Worm (Caenorhabditis elegans): ENCODE data around the gene tsp-18.

DNA sequence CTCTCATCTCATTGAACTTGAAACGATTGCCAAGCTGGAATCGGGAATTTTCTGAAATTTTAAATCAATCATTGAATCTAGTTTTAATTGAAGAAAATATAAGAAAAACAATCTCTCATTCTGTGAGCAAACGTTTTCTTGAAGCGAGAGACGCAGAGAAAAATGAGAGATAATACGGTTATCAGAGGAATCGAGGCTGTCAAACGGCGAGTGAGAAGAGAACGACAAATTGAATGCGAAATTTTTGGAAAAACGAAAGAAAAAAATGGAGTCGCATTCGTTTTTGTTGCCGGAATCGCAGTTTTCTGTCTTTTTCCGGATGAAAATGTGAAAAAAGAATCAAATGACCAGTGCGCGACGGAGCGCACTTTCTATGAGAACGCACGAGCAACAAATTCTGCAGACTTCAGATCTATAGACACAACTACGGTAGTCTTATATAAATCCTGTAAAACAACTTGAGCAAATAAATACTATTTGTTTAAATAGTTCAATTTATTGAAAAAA, 30.7 kb upstream of the tsp-18 start, which contains the start of gene tex-2:
- TF ChIP-seq ztf-11 (tag; optimal IDR thresholded peaks at IDR 0.05) (no peak), mep-1 (tag; optimal IDR thresholded peaks at IDR 0.05) (peak; percentile 86), drap-1 (GFP tag; optimal IDR thresholded peaks at IDR 0.05) (no peak), unc-39 (tag; optimal IDR thresholded peaks at IDR 0.05) (no peak)

Data from whole organism, mixed stage, embryonic.